Worm (Caenorhabditis elegans): ENCODE results near the gene F13H8.2.

F13H8.2 gene

DNA sequence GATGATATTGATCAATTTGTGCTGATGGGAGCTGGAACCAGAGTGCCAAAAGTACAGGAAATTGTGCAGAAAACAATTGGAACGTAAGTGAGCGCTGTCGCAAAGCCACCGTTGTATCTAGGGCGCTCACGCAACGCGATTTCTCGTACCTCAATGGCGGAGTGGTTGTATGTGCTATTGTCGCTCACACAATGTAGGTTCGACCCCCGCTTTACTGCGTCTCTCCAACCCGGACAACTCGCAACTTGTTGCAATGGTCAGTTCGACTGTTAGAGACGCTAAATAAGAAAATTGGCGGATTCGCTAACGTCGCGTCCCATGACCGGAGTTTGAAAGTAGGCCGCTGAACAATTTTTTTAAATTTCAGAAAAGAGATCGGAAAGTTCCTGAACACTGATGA, 21.7 kb upstream of the F13H8.2 start (continued):
- TF ChIP-seq ama-1 (optimal IDR thresholded peaks at IDR 0.05) (no peak), pax-1 (tag; optimal IDR thresholded peaks at IDR 0.05) (no peak), madf-2 (tag; optimal IDR thresholded peaks at IDR 0.05) (peak; percentile 70), ceh-48 (tag; optimal IDR thresholded peaks at IDR 0.05) (peak; percentile 61), ref-2 (tag; optimal IDR thresholded peaks at IDR 0.05) (peak; percentile 59), nfya-1 (tag; optimal IDR thresholded peaks at IDR 0.05) (no peak), tbx-7 (tag; optimal IDR thresholded peaks at IDR 0.05) (no peak), rnt-1 (tag; optimal IDR thresholded peaks at IDR 0.05) (peak; percentile 42), syd-9 (tag; optimal IDR thresholded peaks at IDR 0.05) (peak; percentile 72), tbx-2 (tag; optimal IDR thresholded peaks at IDR 0.05) (peak; percentile 81), ceh-18 (tag; optimal IDR thresholded peaks at IDR 0.05) (peak; percentile 70), gmeb-2 (tag; optimal IDR thresholded peaks at IDR 0.05) (peak; percentile 45), ceh-19 (GFP tag; optimal IDR thresholded peaks at IDR 0.05) (peak; percentile 86), nhr-232 (tag; optimal IDR thresholded peaks at IDR 0.05) (peak; percentile 75), hlh-8 (tag; optimal IDR thresholded peaks at IDR 0.05) (no peak), unc-42 (tag; optimal IDR thresholded peaks at IDR 0.05) (peak; percentile 8), ceh-31 (tag; optimal IDR thresholded peaks at IDR 0.05) (peak; percentile 74), ceh-6 (GFP tag; optimal IDR thresholded peaks at IDR 0.05) (peak; percentile 81), ahr-1 (tag; optimal IDR thresholded peaks at IDR 0.05) (peak; percentile 68), ceh-34 (tag; optimal IDR thresholded peaks at IDR 0.05) (peak; percentile 74), che-1 (tag; optimal IDR thresholded peaks at IDR 0.05) (peak; percentile 85), unc-55 (GFP tag; optimal IDR thresholded peaks at IDR 0.05) (no peak), ceh-2 (tag; optimal IDR thresholded peaks at IDR 0.05) (peak; percentile 79), nhr-11 (tag; optimal IDR thresholded peaks at IDR 0.05) (no peak), lim-6 (tag; optimal IDR thresholded peaks at IDR 0.05) (peak; percentile 28), fkh-10 (GFP tag; optimal IDR thresholded peaks at IDR 0.05) (no peak), ceh-14 (tag; optimal IDR thresholded peaks at IDR 0.05) (peak; percentile 24), hlh-6 (tag; optimal IDR thresholded peaks at IDR 0.05) (peak; percentile 84), hlh-13 (GFP tag; optimal IDR thresholded peaks at IDR 0.05) (peak; percentile 74)

DNA sequence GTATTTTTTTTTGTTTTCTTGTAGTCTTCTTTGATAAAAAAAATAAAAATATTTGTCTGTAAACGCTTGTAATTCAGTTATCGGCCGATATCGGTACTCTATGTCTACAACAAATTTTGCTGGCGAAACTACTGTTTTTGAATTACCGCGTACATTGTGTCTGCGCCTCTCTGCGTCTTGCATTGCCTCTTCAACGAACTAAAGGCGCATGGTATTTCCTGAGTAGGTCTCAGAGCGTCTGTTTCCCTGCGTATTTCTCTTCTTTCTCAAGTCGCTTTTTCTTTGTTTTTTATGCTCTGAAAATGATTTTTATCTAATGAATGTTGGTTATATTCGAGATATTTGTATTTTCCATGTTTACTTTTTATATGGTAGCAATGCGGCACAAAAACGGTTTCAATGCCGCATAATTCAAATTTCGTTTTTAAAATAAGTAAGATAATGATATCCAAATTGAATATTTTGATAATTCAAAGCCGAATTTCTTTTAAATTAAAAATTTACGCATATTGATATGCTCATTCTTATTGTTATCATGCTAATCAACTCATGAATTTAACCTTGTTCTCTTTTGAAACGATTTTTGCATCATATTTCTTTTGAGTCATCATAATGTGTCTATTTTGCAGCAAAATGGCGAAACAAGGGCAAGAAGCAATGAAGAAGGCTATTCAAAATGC, 19.2 kb upstream of the F13H8.2 start, which contains the start of gene phb-2:
Gene phb-2, plus strand, starts transcription at position 630 of the 680 bp plus-strand sequence.
- peak; percentile 9 for TF ChIP-seq rnt-1 (tag; optimal IDR thresholded peaks at IDR 0.05)
- TF ChIP-seq ama-1 (optimal IDR thresholded peaks at IDR 0.05) = peak; percentile 71
- peak; percentile 63 for TF ChIP-seq elt-2 (tag; optimal IDR thresholded peaks at IDR 0.05)
- TF ChIP-seq ceh-31 (tag; optimal IDR thresholded peaks at IDR 0.05) = peak; percentile 38
- peak; percentile 68 for TF ChIP-seq dve-1 (tag; optimal IDR thresholded peaks at IDR 0.05)
- TF ChIP-seq tbx-7 (tag; optimal IDR thresholded peaks at IDR 0.05) = no peak
- no peak for TF ChIP-seq T23F11.4 (GFP tag; optimal IDR thresholded peaks at IDR 0.05)
- peak; percentile 80 for TF ChIP-seq nfya-1 (tag; optimal IDR thresholded peaks at IDR 0.05)
- TF ChIP-seq unc-42 (tag; optimal IDR thresholded peaks at IDR 0.05) = peak; percentile 14
- peak; percentile 9 for TF ChIP-seq K09A11.1 (tag; optimal IDR thresholded peaks at IDR 0.05; ENCODE audit: insufficient read depth)
- peak; percentile 23 for TF ChIP-seq ref-2 (tag; optimal IDR thresholded peaks at IDR 0.05)
- peak; percentile 36 for TF ChIP-seq ceh-34 (tag; optimal IDR thresholded peaks at IDR 0.05)
- peak; percentile 30 for TF ChIP-seq ets-4 (tag; optimal IDR thresholded peaks at IDR 0.05)
- peak; percentile 54 for TF ChIP-seq hlh-30 (tag; optimal IDR thresholded peaks at IDR 0.05; ENCODE audit: insufficient read depth)
- no peak for TF ChIP-seq unc-55 (GFP tag; optimal IDR thresholded peaks at IDR 0.05)
- TF ChIP-seq ceh-18 (tag; optimal IDR thresholded peaks at IDR 0.05) = peak; percentile 48
- no peak for TF ChIP-seq ceh-2 (tag; optimal IDR thresholded peaks at IDR 0.05)
- TF ChIP-seq pros-1 (tag; optimal IDR thresholded peaks at IDR 0.05) = peak; percentile 33
- TF ChIP-seq tbx-2 (tag; optimal IDR thresholded peaks at IDR 0.05) = peak; percentile 31

DNA sequence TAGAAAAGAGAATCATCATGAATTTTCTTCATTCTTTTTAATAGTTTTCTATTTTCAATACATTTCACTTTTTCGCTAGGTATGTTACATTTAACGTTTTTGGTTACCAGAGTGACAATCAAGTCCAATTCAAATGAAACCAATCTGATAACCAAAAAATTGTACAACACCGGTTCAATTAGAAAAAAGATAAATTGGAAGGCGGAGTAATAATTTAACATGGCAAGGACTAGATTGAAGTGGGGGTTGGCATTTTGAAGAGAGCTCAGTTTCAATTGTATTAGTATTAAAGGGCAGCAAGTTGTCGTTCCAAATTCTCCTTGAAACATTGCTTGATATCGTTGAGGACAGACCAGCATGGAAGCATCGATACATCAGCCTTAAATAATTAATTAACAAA, 17.5 kb upstream of the F13H8.2 start:
- TF ChIP-seq tbx-2 (tag; optimal IDR thresholded peaks at IDR 0.05) (no peak), lin-11 (tag; optimal IDR thresholded peaks at IDR 0.05) (no peak), che-1 (tag; optimal IDR thresholded peaks at IDR 0.05) (no peak), fax-1 (tag; optimal IDR thresholded peaks at IDR 0.05) (no peak), dve-1 (tag; optimal IDR thresholded peaks at IDR 0.05) (no peak), lim-6 (tag; optimal IDR thresholded peaks at IDR 0.05) (no peak), pha-4 (tag; optimal IDR thresholded peaks at IDR 0.05) (no peak), C38D4.7 (GFP tag; optimal IDR thresholded peaks at IDR 0.05) (no peak), K02D7.2 (tag; optimal IDR thresholded peaks at IDR 0.05) (no peak), sox-2 (GFP tag; IDR thresholded peaks at IDR 0.05) (no peak)
